Worm (Caenorhabditis elegans) whole organism, L1 larva: ENCODE data around the gene T04A8.7.

Experiments
- aly-2 ChIP-seq: fragments of 150-350 bp; optimal IDR thresholded peaks from 2 replicates; lab custom pipeline; 2014; ENCODE audit warnings: missing biosample characterization, missing genetic modification characterization
- ceh-8 ChIP-seq: fragments of 200-800 bp; sonication (Bioruptor generic); optimal IDR thresholded peaks from 2 replicates; lab custom pipeline; 2018; ENCODE audit warnings: mild to moderate bottlenecking, missing genetic modification characterization, moderate library complexity, missing compliant biosample characterization
- ceh-88 ChIP-seq: fragments of 200-800 bp; sonication (Bioruptor generic); IDR thresholded peaks from 2 replicates; pipeline ENCODE4 v1.3.6; 2022; ENCODE audit warnings: missing genetic modification characterization, missing compliant biosample characterization
- elt-3 ChIP-seq, 6 experiments: fragments of 150-350 bp in 1 of 6; sonication (generic microtip); optimal IDR thresholded peaks; 2 replicates each; lab custom pipeline; 2017 to 2018; ENCODE audit warnings: missing biosample characterization in 6 of 6, missing genetic modification characterization in 6 of 6, inconsistent platforms in 1 of 6
- lin-13 ChIP-seq: fragments of 150-350 bp; optimal IDR thresholded peaks from 2 replicates; lab custom pipeline; 2014; ENCODE audit warnings: missing biosample characterization, missing genetic modification reagents, missing genetic modification characterization
- lin-39 ChIP-seq: fragments of 150-350 bp; optimal IDR thresholded peaks from 2 replicates; lab custom pipeline; 2014; ENCODE audit warnings: missing biosample characterization, missing genetic modification reagents, missing genetic modification characterization
- skn-1 ChIP-seq: fragments of 150-350 bp; optimal IDR thresholded peaks from 2 replicates; lab custom pipeline; 2014; ENCODE audit warnings: missing biosample characterization, missing genetic modification characterization
- snpc-4 ChIP-seq: fragments of 150-350 bp; optimal IDR thresholded peaks from 2 replicates; lab custom pipeline; 2014; ENCODE audit warnings: missing biosample characterization, missing genetic modification characterization

- TF ChIP-seq lin-39 (no peak), skn-1 (tag; lab: Kevin White, UChicago) (no peak), elt-3 (tag; optimal IDR thresholded peaks at IDR 0.05; lab: Kevin White, UChicago) (no peak), lin-13 (GFP tag; lab: Kevin White, UChicago) (no peak), aly-2 (no peak), ceh-8 (GFP tag; lab: Kevin White, UChicago) (no peak), snpc-4 (tag; lab: Kevin White, UChicago) (no peak), ceh-88 (GFP tag; lab: Robert Waterston, UW) (no peak)
Measured at ce11 chrIII:4723922-4724321, 28.8 kb downstream of the T04A8.7 start.
